Worm (Caenorhabditis elegans) whole organism, late embryonic: ENCODE results near the gene spp-31.

Experiments used
- K09A11.1 ChIP-seq: sonication (generic microtip); optimal IDR thresholded peaks from 2 replicates; lab custom pipeline; 2017; ENCODE audit warnings: antibody characterized with exemption, mild to moderate bottlenecking, missing genetic modification characterization, missing compliant biosample characterization; ENCODE audit not compliant: insufficient read depth
- T23F11.4 ChIP-seq: fragments of 200-800 bp; sonication (Bioruptor generic); optimal IDR thresholded peaks from 2 replicates; lab custom pipeline; 2018; ENCODE audit warnings: mild to moderate bottlenecking, missing genetic modification characterization, missing compliant biosample characterization
- ceh-14 ChIP-seq: sonication (generic microtip); optimal IDR thresholded peaks from 2 replicates; lab custom pipeline; 2016; ENCODE audit warnings: missing genotype, missing genetic modification characterization, missing compliant biosample characterization
- ceh-18 ChIP-seq: sonication (generic microtip); optimal IDR thresholded peaks from 2 replicates; lab custom pipeline; 2016; ENCODE audit warnings: missing genetic modification characterization, missing compliant biosample characterization
- ceh-19 ChIP-seq: fragments of 200-800 bp; sonication (Bioruptor generic); optimal IDR thresholded peaks from 2 replicates; lab custom pipeline; 2018; ENCODE audit warnings: mild to moderate bottlenecking, missing genetic modification characterization, missing compliant biosample characterization
- ceh-2 ChIP-seq: sonication (generic microtip); optimal IDR thresholded peaks from 2 replicates; lab custom pipeline; 2016; ENCODE audit warnings: missing genotype, missing genetic modification characterization, missing compliant biosample characterization
- ceh-22 ChIP-seq: sonication (generic microtip); optimal IDR thresholded peaks from 2 replicates; lab custom pipeline; 2017; ENCODE audit warnings: missing biosample characterization, missing genetic modification characterization
- ceh-31 ChIP-seq: sonication (generic microtip); optimal IDR thresholded peaks from 2 replicates; lab custom pipeline; 2016; ENCODE audit warnings: missing genetic modification characterization, missing compliant biosample characterization
- ceh-48 ChIP-seq: sonication (generic microtip); optimal IDR thresholded peaks from 2 replicates; lab custom pipeline; 2016; ENCODE audit warnings: missing genetic modification characterization, inconsistent platforms, missing compliant biosample characterization
- ceh-9 ChIP-seq: sonication (generic microtip); optimal IDR thresholded peaks from 2 replicates; lab custom pipeline; 2016; ENCODE audit warnings: mild to moderate bottlenecking, missing genetic modification characterization, inconsistent platforms, missing compliant biosample characterization
- che-1 ChIP-seq: sonication (generic microtip); optimal IDR thresholded peaks from 2 replicates; lab custom pipeline; 2016; ENCODE audit warnings: mild to moderate bottlenecking, missing genetic modification characterization, missing compliant biosample characterization
- dmd-4 ChIP-seq: sonication (generic microtip); optimal IDR thresholded peaks from 2 replicates; lab custom pipeline; 2016; ENCODE audit warnings: borderline replicate concordance, missing genetic modification characterization, missing compliant biosample characterization
- dve-1 ChIP-seq: sonication (generic microtip); optimal IDR thresholded peaks from 2 replicates; lab custom pipeline; 2017; ENCODE audit warnings: antibody characterized with exemption, mild to moderate bottlenecking, missing genetic modification characterization, missing compliant biosample characterization
- elt-2 ChIP-seq: sonication (generic microtip); optimal IDR thresholded peaks from 2 replicates; lab custom pipeline; 2016; ENCODE audit warnings: missing genetic modification reagents, missing genetic modification characterization, missing compliant biosample characterization
- fkh-6 ChIP-seq: sonication (generic microtip); optimal IDR thresholded peaks from 2 replicates; lab custom pipeline; 2016; ENCODE audit warnings: missing genetic modification characterization, missing compliant biosample characterization
- lin-11 ChIP-seq: fragments of 200-800 bp; sonication (Bioruptor generic); optimal IDR thresholded peaks from 2 replicates; lab custom pipeline; 2018; ENCODE audit warnings: mild to moderate bottlenecking, missing genetic modification characterization, missing compliant biosample characterization
- nfya-1 ChIP-seq: sonication (generic microtip); optimal IDR thresholded peaks from 2 replicates; lab custom pipeline; 2017; ENCODE audit warnings: missing genetic modification characterization, mild to moderate bottlenecking, missing compliant biosample characterization, antibody characterized with exemption, moderate library complexity
- nhr-11 ChIP-seq: fragments of 150-350 bp; optimal IDR thresholded peaks from 2 replicates; lab custom pipeline; 2014; ENCODE audit warnings: missing biosample characterization, missing genetic modification characterization
- npax-4 ChIP-seq: sonication (generic microtip); optimal IDR thresholded peaks from 2 replicates; lab custom pipeline; 2016; ENCODE audit warnings: missing genetic modification characterization, missing compliant biosample characterization
- odd-2 ChIP-seq: sonication (generic microtip); optimal IDR thresholded peaks from 2 replicates; lab custom pipeline; 2017; ENCODE audit warnings: antibody characterized with exemption, mild to moderate bottlenecking, missing genetic modification characterization, missing compliant biosample characterization
- pat-9 ChIP-seq: fragments of 200-800 bp; sonication (Bioruptor generic); optimal IDR thresholded peaks from 2 replicates; lab custom pipeline; 2018; ENCODE audit warnings: mild to moderate bottlenecking, missing genetic modification characterization, moderate library complexity, missing compliant biosample characterization
- pax-1 ChIP-seq: fragments of 150-350 bp; optimal IDR thresholded peaks from 2 replicates; lab custom pipeline; 2014; ENCODE audit warnings: missing biosample characterization, missing genetic modification characterization
- pha-2 ChIP-seq: sonication (generic microtip); optimal IDR thresholded peaks from 2 replicates; lab custom pipeline; 2017; ENCODE audit warnings: mild to moderate bottlenecking, missing genetic modification characterization, missing compliant biosample characterization
- pqm-1 ChIP-seq: sonication (generic microtip); optimal IDR thresholded peaks from 2 replicates; lab custom pipeline; 2016; ENCODE audit warnings: missing genetic modification characterization, missing compliant biosample characterization
- pros-1 ChIP-seq: fragments of 150-350 bp; optimal IDR thresholded peaks from 2 replicates; lab custom pipeline; 2014; ENCODE audit warnings: missing biosample characterization, missing genetic modification reagents, missing genetic modification characterization
- rnt-1 ChIP-seq: sonication (generic microtip); optimal IDR thresholded peaks from 2 replicates; lab custom pipeline; 2016; ENCODE audit warnings: missing genetic modification characterization, missing compliant biosample characterization
- sox-4 ChIP-seq: sonication (generic microtip); optimal IDR thresholded peaks from 2 replicates; lab custom pipeline; 2017; ENCODE audit warnings: mild to moderate bottlenecking, missing genetic modification characterization, inconsistent platforms, missing compliant biosample characterization
- tbx-7 ChIP-seq: sonication (generic microtip); optimal IDR thresholded peaks from 2 replicates; lab custom pipeline; 2016; ENCODE audit warnings: missing genotype, missing genetic modification characterization, missing compliant biosample characterization
- ttx-3 ChIP-seq: sonication (generic microtip); optimal IDR thresholded peaks from 2 replicates; lab custom pipeline; 2016; ENCODE audit warnings: missing genetic modification reagents, missing genetic modification characterization, missing compliant biosample characterization
- unc-3 ChIP-seq, 2 experiments: fragments of 200-800 bp in 1 of 2; sonication (Bioruptor generic) in 1 of 2; sonication (generic microtip) in 1 of 2; conservative IDR thresholded peaks in 1 of 2; optimal IDR thresholded peaks in 1 of 2; 2 replicates each; pipeline versions ENCODE4 v1.3.6 to Lab custom; 2016 to 2022; ENCODE audit warnings: missing compliant biosample characterization in 2 of 2, missing genetic modification characterization in 2 of 2, missing genetic modification reagents in 1 of 2
- unc-42 ChIP-seq: sonication (generic microtip); optimal IDR thresholded peaks from 2 replicates; lab custom pipeline; 2016; ENCODE audit warnings: missing genotype, missing genetic modification characterization, missing compliant biosample characterization
- unc-86 ChIP-seq: sonication (generic microtip); optimal IDR thresholded peaks from 2 replicates; lab custom pipeline; 2016; ENCODE audit warnings: missing genetic modification characterization, missing compliant biosample characterization
- zip-5 ChIP-seq: sonication (generic microtip); optimal IDR thresholded peaks from 2 replicates; lab custom pipeline; 2016; ENCODE audit warnings: missing genetic modification characterization, missing compliant biosample characterization
- ztf-16 ChIP-seq: sonication (generic microtip); optimal IDR thresholded peaks from 2 replicates; lab custom pipeline; 2017; ENCODE audit warnings: missing genetic modification characterization, missing compliant biosample characterization

The spp-31 gene

ce11 chrIV:1437625-1438024 lies 31.3 kb downstream of the spp-31 start:
- TF ChIP-seq dve-1 (tag; lab: Kevin White, UChicago) (no peak), ceh-48 (peak; percentile 39)

- TF ChIP-seq ceh-48 (peak; percentile 81), pqm-1 (no peak)
Measured at ce11 chrIV:1443514-1443913, 37.1 kb downstream of the spp-31 start.

ce11 chrIV:1443997-1444678 lies 37.8 kb downstream of the spp-31 start:
- no peak for TF ChIP-seq ceh-22 (tag; lab: Kevin White, UChicago)
- no peak for TF ChIP-seq ceh-2
- no peak for TF ChIP-seq ceh-31 (tag; lab: Kevin White, UChicago)

- no peak for TF ChIP-seq ttx-3 (tag; lab: Kevin White, UChicago)
- no peak for TF ChIP-seq rnt-1 (tag; lab: Kevin White, UChicago)
- TF ChIP-seq zip-5 (tag; lab: Kevin White, UChicago), result no peak
- no peak for TF ChIP-seq tbx-7 (tag; lab: Kevin White, UChicago)
- TF ChIP-seq pros-1 (tag; lab: Kevin White, UChicago), result no peak
- no peak for TF ChIP-seq elt-2 (tag; lab: Kevin White, UChicago)
- no peak for TF ChIP-seq fkh-6 (tag; lab: Kevin White, UChicago)
- no peak for TF ChIP-seq odd-2
- TF ChIP-seq nhr-11 (tag; lab: Kevin White, UChicago), result no peak
- TF ChIP-seq pat-9 (tag; lab: Kevin White, UChicago), result no peak
- TF ChIP-seq K09A11.1 (tag; lab: Kevin White, UChicago), result no peak
- no peak for TF ChIP-seq ztf-16 (tag; lab: Kevin White, UChicago)
- no peak for TF ChIP-seq ceh-9
- no peak for TF ChIP-seq unc-42
- TF ChIP-seq ceh-19 (GFP tag; lab: Kevin White, UChicago), result no peak
- no peak for TF ChIP-seq nfya-1 (tag; lab: Kevin White, UChicago)
- no peak for TF ChIP-seq ceh-22 (tag; lab: Kevin White, UChicago)
- no peak for TF ChIP-seq sox-4 (tag; lab: Kevin White, UChicago)
- no peak for TF ChIP-seq dve-1 (tag; lab: Kevin White, UChicago)
Measured at ce11 chrIV:1445920-1446319, 39.6 kb downstream of the spp-31 start, which contains the start of gene clp-7. TSS of gene clp-7 (minus strand) at chrIV:1445966.

- TF ChIP-seq unc-86 (tag; lab: Kevin White, UChicago), result no peak
- no peak for TF ChIP-seq pha-2 (tag; lab: Kevin White, UChicago)
- no peak for TF ChIP-seq npax-4
- TF ChIP-seq ceh-18 (tag; lab: Kevin White, UChicago), result no peak
- TF ChIP-seq dmd-4, result no peak
- TF ChIP-seq T23F11.4 (GFP tag; lab: Kevin White, UChicago), result no peak
- TF ChIP-seq unc-3 (GFP tag; conservative IDR thresholded peaks at IDR 0.05; lab: Robert Waterston, UW), result no peak
- TF ChIP-seq unc-3 (tag; optimal IDR thresholded peaks at IDR 0.05; lab: Kevin White, UChicago), result no peak
- TF ChIP-seq ceh-14, result no peak
- no peak for TF ChIP-seq pat-9 (tag; lab: Kevin White, UChicago)
- TF ChIP-seq ztf-16 (tag; lab: Kevin White, UChicago), result no peak
- TF ChIP-seq pax-1 (tag; lab: Kevin White, UChicago), result no peak
- no peak for TF ChIP-seq lin-11
- TF ChIP-seq che-1 (tag; lab: Kevin White, UChicago), result no peak
Measured at ce11 chrIV:1452480-1452879, 46.1 kb downstream of the spp-31 start.
